Worm (Caenorhabditis elegans) whole organism, early embryonic: ENCODE data around the gene ttc-7.

Source experiments
- ama-1 ChIP-seq: fragments of 150-350 bp; optimal IDR thresholded peaks from 2 replicates; lab custom pipeline; 2014
- ceh-13 ChIP-seq: fragments of 200-800 bp; sonication (Bioruptor generic); optimal IDR thresholded peaks from 2 replicates; lab custom pipeline; 2018; ENCODE audit warnings: mild to moderate bottlenecking, missing genetic modification characterization, missing compliant biosample characterization
- ceh-36 ChIP-seq: sonication (generic microtip); optimal IDR thresholded peaks from 2 replicates; lab custom pipeline; 2016; ENCODE audit warnings: missing genetic modification characterization, inconsistent platforms, missing compliant biosample characterization
- hmg-4 ChIP-seq: fragments of 200-800 bp; sonication (Bioruptor generic); optimal IDR thresholded peaks from 2 replicates; lab custom pipeline; 2018; ENCODE audit warnings: mild to moderate bottlenecking, missing genetic modification characterization, missing compliant biosample characterization
- pes-1 ChIP-seq: fragments of 200-800 bp; sonication (Bioruptor generic); IDR thresholded peaks from 2 replicates; pipeline ENCODE4 v1.3.6; 2022; ENCODE audit warnings: missing genetic modification reagents, missing genetic modification characterization, missing compliant biosample characterization
- tbx-11 ChIP-seq: fragments of 200-800 bp; sonication (Bioruptor generic); IDR thresholded peaks from 2 replicates; pipeline ENCODE4 v1.3.6; 2022; ENCODE audit warnings: missing genetic modification characterization, missing compliant biosample characterization

ce11 chrIII:1927230-1927629, 67.0 kb downstream of the ttc-7 start:
- TF ChIP-seq ceh-36 (tag; lab: Kevin White, UChicago), result no peak
- no peak for TF ChIP-seq ama-1 (lab: Kevin White, UChicago)
- TF ChIP-seq pes-1 (GFP tag; lab: Robert Waterston, UW), result no peak
- TF ChIP-seq tbx-11 (GFP tag; lab: Robert Waterston, UW), result no peak
- no peak for TF ChIP-seq hmg-4
- no peak for TF ChIP-seq ceh-13 (GFP tag; lab: Kevin White, UChicago)
